Fruit fly (Drosophila melanogaster) whole organism, larva: ENCODE results near the gene Wdr33.

ENCODE experiments used
- noc ChIP-seq: fragments of 200-800 bp; sonication (Bioruptor generic); optimal IDR thresholded peaks from 3 replicates; lab custom pipeline; 2019; ENCODE audit warnings: missing biosample characterization, mild to moderate bottlenecking, missing genetic modification characterization, moderate library complexity

The Wdr33 gene

DNA sequence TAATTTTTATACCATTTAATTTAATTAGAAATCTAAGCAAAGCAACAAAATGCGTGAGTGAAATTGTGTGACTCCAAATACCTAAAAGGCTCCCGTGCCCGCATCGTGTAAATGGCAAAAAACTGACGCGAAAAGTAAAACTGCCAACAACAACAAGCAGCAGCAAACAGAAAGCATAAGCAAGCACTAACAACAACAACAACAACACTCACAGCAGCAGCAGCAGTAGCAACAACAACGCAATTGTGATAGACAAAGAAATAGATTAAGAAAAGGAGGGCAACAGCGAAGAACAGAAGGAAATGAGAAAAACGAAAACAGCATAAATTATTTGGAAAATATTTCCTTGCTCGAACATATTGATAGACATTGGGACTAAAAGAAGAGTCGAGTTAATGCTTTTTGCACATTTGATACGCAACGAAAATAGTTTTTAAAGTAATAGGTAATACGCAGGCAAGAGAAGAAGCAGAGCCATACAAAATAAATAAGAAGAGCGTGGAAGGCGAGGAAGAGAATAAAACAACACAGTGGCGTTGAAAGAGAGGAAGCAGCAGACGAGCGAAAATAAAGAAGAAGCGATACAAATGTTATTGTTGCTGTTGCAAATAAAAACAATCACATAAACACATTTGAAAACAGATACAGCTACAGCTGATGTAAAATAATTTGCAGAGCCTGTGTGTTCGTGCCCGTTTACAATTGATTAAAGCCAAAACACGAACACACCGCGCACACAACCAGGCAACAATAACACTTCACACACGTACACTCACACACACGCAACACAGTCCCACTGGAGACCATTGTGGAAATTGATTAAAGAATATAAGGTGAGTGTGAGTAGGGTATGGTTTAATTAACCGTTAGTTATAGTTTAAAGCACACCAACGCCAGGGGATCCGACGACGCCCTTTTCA is 9.6 kb downstream of the Wdr33 start:
- TF ChIP-seq noc (tag; lab: Kevin White, UChicago) = peak; percentile 8

DNA sequence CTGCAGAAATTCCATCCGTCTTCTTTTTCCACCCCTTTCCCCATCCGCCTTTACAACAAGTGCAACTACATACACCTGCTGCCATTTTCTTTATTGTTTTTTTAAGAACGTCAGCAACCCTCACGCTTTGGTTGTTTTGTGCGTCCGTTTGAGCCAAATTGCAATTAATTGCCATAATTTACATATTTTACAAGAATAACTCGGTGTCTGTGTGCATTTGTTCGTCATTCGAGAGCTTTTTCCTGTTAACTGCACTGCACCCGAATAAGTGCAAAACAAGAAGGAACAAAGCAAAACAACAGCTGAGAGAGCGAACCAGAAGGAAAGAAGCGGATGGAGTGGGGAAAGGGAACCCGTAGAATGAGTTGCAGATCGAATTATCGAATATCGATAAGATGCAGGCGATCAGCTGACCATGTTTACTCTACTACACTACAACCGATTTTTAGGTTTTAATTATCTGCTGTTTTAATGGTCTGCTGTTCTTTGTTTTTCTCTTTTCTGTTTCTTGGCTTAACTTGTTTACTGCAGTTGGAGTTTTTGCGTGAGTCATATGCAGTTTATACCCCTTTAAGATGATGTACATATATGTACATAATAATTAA is 10.3 kb downstream of the Wdr33 start:
- no peak for TF ChIP-seq noc (tag; lab: Kevin White, UChicago)

DNA sequence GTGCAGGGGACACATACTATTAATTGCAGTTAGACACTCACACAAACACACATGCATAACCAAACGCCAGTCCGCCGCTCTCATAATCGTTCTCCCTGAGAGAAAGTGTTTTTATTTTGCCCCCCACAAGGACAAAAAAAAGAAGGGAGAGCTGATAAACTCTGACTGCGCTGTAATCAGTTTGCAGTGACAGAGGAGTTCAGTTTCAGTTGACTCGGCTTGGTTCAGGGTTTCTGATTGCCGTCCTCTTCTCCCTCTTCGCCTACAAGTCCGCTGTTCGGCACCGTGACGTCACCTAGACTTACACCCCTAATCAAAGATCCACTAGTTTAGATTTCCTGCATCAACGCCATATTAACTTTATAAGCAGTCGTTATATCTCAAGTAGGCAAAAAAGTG is 10.8 kb downstream of the Wdr33 start:
- no peak for TF ChIP-seq noc (tag; lab: Kevin White, UChicago)

DNA sequence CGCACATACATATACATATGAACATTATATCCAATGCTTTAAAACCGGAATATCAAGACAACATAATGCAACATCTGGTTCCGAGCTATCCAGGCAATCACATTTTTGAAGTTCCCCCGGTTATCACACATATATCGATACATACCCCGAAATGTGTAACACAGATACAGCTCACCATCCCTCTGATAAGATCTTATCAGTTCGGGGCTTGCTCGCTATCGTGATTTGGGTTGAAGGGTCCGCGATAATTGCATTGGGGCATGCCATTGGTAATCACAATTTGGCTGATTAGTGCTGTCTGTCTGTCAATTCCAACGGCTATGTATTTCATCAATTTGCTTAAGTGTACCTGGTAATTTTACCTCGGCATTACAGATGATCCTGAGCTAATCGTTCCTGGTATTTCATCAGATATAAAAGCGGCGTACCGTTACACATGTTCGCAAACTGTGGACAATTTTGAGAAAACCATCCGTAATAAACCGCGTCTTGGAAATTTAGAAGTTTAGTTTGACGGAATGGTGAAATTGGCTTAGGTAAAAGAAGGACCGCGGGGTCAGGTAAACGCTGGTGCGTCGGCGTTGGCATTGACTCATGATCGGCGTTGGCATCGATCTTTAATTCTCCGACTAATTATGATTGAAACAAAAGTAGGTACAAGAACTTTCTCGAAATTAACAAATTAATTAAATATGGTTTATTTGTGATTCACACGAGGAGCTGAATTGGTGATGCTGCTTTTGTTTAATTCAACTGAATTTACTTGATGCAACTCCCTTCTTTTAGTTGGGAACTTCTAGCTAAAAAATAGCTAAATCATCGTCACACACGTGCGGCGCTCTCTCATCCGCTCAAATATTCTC is 11.6 kb downstream of the Wdr33 start:
- TF ChIP-seq noc (tag; lab: Kevin White, UChicago) = no peak

DNA sequence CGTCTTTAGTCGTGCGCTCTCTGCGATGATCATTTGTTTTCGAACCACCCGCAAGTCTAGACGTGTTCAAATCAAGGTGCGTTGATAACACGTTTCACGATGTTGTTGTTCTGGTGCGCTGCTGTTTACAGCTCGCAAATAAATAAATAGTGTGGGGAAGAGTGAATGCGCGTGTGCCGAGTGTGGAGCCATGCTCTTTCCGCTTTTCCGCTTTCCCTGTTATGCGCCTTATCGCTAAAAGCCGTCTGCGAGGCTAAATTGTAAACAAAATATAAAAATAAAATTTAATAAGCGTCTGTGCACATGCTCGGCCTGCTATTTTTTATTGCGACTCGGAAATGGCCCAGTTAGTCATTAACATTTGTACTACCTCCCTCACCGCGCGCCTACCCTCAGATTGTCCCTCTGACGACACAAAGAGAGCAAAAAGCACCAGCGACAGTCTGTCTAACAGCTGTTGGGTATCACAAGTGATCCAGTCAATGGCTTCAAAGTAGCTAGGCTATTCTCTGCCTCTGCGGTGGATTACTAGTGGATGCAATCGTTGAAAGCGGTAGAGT is 12.3 kb downstream of the Wdr33 start:
- peak; percentile 84 for TF ChIP-seq noc (tag; lab: Kevin White, UChicago)

DNA sequence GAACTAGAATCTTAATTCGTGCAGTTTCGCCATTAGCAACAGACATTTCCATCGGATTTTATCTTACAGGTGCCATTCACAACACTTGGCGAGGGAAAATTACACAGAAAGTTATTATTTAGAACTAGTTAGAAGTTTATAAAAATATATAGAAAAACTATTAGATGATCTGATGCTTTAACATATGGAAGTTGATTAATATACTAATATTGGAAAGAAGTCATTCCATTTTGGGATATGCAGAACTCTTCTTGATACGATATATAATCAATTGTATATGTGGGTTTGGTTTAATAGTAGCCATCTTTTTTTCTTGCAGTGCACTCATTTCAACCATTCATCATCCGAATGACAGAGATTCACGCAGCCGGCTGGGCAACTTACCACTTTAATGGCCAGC is 21.8 kb downstream of the Wdr33 start:
- TF ChIP-seq noc (tag; lab: Kevin White, UChicago) = no peak

DNA sequence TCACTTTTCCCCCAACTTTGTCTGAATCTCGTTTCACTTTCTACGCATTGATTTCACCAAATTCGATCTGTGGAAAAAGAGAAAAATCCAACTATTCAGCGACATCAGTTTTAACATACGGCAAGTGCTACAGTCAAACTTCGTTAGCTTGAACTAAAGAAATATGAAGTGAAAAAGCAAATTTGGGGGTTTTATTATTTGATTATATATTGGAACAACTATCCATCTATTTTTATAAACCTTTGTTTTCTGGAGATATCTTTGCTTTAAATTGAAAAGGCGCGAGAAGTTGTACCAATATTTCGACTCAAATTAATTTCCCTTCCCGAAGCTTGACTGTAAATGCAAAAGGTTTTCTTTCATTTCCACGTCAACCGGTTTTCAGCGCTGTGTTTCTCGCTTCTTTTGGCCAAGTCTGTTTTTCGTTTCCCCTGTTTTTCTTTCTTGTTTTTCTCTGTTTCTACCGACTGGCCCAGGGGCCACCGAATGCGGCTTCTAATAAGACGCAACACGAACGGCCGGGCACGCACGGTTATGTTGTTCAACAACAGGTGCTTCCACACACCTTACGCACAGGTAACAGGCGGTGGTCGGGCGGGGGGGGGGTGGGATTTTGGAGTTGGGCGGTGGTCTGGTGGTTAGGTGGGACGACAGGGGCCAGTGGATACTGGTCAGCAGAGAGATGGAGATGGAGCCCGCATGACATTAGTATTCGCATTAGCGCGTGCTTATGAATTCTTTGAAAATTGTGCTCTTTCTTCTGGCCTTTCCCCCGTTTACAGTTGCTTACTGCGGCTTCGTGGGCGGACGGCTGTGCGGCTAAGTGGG is 22.7 kb downstream of the Wdr33 start:
- TF ChIP-seq noc (tag; lab: Kevin White, UChicago) = no peak

DNA sequence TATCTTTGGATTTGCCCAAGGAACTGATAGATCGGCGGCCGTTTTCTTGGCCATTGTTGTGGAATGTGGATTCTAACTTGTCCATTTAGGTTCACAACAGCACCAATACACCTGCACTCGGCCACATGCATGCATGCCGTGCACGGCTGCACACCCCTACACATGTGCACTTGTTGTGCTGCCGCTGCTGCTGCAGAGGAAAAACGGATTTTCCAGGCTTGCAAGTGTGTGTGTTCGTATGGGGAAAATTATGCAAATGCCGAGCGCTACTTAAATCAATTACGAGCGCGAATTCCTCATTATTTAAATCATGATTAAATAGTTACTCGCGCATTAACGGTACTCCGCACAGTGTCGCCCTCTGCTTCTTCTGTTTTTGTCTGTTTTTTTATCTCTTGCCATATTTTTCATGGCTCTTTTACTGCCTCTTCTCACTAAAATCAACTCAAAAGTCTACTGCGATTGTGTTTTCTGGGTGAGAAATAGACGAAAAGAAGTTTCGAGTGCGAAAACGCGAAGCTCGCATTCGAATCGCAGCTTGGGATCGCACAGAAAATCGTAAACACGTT is 24.2 kb downstream of the Wdr33 start:
- TF ChIP-seq noc (tag; lab: Kevin White, UChicago) = no peak

DNA sequence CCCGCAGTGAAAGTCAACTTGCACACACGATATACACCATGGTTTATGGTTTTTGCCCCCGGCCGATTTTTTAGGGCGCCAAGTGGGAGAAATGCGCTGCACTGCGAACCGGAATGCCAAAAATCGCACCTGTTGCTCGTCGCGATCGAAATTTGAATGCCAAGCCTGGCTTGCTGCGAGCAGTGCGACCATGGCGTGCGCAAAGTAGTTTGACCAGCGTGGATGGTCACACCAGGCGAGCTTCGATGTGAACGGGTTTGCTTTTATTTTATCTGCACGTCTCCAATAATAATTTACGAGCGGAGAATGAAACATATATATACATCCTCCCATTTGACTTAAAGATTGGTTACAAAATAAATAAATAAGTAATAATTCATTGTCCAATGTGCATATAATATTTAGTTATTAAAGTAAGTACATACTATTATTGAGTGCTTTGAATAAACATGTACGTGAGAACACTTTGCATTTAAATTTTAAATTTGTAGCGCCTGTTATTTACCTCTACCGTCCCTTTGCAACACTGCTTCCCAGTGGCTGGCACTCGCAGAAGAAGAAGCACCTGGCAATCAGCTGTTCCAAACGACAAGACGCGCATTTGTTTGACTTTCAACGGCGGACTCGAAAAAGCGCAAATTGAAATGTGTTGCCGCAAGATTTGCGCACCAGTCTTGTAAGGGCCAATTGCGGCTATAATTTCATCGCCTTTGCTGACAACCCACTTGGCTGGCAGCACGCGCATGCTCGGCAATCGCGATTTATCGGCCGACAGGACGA is 25.0 kb downstream of the Wdr33 start, which contains the start of the genes Rab23 and plx:
Gene Rab23, minus strand, starts transcription at position 166 of the 780 bp plus-strand sequence.
Gene plx, plus strand, starts transcription at position 587 of the 780 bp plus-strand sequence.
- no peak for TF ChIP-seq noc (tag; lab: Kevin White, UChicago)

DNA sequence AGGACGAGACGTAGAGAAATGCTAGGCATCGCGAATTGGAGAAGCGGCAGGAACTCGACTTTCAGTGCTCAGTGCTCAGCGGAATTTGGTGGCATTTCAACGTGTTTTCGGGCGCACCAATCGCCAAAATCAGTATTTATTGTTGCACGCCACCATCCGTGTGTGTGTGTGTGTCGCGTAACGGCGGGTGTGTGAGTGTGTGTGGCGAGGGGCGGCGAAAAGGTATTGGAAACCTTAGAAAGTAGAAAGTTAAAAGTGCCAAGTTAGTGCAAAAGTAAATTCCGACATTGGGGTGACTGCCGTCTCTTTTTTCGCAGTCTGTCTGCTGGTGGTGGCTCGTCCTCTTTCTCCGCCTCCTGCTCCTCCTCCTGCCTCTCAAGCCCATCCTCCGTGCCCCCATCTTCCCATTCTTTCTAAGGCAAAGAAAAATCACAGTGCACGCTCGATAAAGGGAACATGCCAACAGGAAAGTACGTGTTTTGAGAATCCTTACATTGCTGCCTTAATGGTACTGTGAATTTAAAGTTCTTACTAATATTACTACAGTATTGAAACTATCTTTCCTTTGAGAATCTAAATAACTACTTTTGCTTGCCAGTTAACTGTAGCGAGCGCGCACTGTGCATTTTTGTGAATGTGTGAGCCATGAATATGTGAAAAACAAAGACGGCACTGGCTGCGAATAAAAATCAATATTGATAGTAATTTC is 25.8 kb downstream of the Wdr33 start:
- TF ChIP-seq noc (tag; lab: Kevin White, UChicago) = no peak

DNA sequence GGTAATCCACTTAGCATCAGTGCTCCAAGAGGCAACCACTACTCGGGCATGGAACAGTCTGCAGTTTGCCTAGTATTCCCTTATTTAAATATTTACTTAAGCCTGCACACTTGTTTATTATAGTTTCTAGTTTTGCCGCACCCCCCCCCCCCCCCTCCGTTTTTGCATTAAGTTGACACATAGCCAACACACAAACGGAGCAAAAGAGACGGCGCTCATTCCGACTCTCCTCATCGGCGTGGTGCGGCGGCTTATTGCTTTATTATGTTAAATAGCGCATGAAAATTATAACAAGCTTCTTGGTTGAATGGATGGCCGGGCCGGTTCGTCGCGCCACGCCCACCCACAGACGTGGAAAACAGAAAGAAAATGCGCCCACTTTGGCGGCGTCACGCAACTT is 29.2 kb downstream of the Wdr33 start:
- no peak for TF ChIP-seq noc (tag; lab: Kevin White, UChicago)

DNA sequence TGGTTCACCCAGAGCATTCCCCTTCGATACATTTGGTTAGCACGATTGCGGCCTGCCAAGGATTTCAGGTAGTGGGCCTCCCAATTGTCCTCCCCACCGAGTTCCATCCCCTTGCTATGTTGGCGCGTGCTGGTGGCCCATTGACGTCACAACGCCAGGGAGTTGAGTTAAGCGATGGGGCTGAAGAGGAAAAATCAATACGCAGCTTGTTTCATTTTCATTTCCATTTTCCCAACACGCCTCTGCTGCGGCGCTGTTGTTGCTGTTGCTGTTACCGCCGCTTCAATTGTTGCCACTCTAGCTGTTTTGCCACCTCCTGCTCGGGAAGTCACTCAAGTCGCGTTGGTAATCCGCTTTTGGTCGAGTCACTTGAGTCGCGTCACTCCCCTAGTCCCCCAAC is 30.6 kb downstream of the Wdr33 start:
- no peak for TF ChIP-seq noc (tag; lab: Kevin White, UChicago)

DNA sequence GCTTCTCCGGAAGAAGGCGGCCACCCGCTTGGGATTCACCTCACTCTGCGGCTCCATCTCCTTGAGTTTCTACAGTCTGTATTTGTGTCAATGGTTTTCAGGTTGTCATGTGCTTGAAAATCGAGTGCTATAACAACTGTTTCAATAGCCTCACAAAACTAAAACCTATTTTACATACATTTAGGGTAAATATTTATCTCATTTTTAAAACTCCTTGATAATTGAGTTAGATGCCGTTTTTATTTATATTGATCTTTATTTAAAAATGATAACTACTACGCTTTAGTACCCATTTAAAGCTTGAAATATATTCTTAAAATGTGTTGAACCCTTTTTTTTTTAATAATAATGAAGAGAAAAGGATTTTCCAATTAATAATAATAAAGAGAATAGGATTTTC is 32.8 kb downstream of the Wdr33 start, which contains the start of gene CG2104:
Gene CG2104, minus strand, starts transcription at position 101 of the 400 bp plus-strand sequence.
- TF ChIP-seq noc (tag; lab: Kevin White, UChicago) = no peak
